Fruit fly (Drosophila melanogaster) Kc167 (cell line): Measurements from ENCODE around the gene yellow-k.

Experiments
- h ChIP-seq: fragments of >200 bp; optimal IDR thresholded peaks from 3 replicates; lab custom pipeline; 2018; ENCODE audit warnings: missing external identifiers
- insv ChIP-seq: fragments of >200 bp; optimal IDR thresholded peaks from 3 replicates; lab custom pipeline; 2018; ENCODE audit warnings: missing external identifiers
- psq ChIP-seq: fragments of >200 bp; optimal IDR thresholded peaks from 2 replicates; lab custom pipeline; 2017; ENCODE audit warnings: missing external identifiers
- ttk ChIP-seq: sonication (Bioruptor generic); optimal IDR thresholded peaks from 2 replicates; lab custom pipeline; 2017; ENCODE audit warnings: missing external identifiers

- TF ChIP-seq insv (lab: Kevin White, UChicago) (no peak), psq (no peak), h (lab: Kevin White, UChicago) (no peak), ttk (lab: Kevin White, UChicago) (no peak)
These were observed 24.1 kb upstream of the yellow-k start, which contains the start of gene CG13455 for dm6 chr3L:15496274-15496673.
